Worm (Caenorhabditis elegans) whole organism, dauer: ENCODE measurements around the gene C06E2.5.

Experiments
- unc-62 ChIP-seq: sonication (generic microtip); optimal IDR thresholded peaks from 2 replicates; lab custom pipeline; 2017; ENCODE audit warnings: missing biosample characterization, missing genetic modification reagents, missing genetic modification characterization

Gene C06E2.5

DNA sequence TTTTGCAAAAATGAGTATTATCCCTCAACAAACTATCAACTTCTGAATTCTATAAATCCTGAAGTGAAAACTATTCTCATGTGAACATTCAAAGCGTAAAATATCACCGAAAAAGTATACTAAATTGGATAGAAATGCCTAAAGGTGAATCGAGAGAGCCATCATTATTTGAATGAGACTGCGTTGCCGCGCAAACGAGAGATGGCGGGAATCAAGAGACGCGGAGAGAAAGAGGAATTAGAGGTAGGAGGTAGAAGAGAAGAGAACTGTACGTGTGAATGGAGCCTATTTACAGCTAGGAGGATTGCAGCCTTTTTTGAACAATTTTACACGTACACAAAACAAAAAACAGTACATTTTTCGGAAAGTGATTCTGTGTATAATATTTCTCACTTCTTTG lies 1.8 kb upstream of the C06E2.5 start:
- no peak for TF ChIP-seq unc-62 (GFP tag; lab: Kevin White, UChicago)

DNA sequence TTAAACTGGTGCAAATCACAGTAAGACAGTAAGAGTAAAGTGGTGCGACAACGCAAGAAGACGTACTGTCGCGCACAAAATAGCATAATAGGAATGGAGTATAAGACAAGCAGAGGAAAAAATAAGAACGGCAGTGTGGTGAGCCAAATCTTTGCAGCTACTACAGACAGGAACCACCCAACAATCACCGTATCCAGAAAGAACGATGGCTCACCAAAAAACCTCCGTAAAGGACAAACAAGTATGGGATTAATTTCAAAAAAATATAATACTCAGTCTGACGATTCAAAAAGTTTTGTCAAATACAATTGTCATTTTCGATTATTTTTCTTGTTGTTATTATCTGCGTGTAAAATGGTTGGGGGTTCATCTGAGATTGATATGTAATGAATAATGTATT lies 3.3 kb downstream of the C06E2.5 start:
- TF ChIP-seq unc-62 (GFP tag; lab: Kevin White, UChicago): no peak

DNA sequence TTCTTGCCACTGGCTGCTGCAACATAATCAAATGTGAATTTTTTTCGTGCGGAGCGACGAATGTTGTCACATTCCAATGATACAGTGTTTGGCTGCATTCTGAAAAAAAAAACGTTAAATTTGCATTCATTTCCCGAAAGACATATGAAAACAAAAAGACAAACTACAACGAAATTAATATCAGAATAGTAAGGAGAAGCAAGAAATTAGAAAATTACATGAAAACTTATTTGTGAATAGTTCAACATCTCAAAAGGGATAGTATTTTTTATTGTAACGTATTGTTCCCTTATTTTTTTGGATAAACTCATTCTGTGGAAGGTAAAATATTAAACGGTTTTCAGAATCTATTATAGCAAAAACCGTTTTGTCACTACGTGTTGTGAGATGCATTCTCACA lies 4.2 kb downstream of the C06E2.5 start, which contains the start of gene sprp-4:
Gene sprp-4, minus strand, starts transcription at position 101 of the 400 bp plus-strand sequence.
- no peak for TF ChIP-seq unc-62 (GFP tag; lab: Kevin White, UChicago)

DNA sequence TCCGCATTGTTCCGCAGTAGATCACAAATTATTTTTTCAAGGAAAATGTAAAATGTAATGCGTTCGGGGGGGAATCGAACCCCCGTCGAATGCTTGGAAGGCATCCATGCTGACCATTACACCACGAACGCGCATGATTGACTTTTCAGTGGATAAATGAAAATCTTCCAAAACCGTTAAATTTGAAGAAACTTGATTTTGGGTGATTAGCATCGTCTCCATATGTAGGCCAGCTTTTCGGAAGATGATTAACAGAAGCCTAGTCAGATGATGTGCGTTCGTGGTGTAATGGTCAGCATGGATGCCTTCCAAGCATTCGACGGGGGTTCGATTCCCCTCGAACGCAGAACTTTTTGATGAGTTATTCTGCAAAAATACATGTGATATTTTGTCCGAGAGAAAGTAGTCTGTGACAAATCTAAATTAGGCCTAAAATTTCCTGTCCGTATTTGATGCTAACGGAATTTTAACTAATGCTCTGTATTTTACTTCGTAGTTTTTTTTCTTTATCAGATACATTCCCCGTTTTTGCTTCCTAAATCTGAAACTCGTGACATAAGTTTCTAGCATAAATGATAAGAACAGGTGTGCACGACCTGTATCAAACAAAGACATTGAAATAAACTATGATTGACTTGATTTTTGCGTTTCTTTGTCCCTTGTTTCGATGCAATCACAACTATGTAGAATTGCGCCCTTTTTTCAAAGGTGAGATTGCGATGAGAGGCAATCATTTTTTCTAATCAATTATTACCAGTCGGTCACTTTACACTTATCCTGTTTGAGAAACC lies 11.1 kb downstream of the C06E2.5 start, which contains the start of gene C28G1.10:
Gene C28G1.10, plus strand, starts transcription at position 676 of the 791 bp plus-strand sequence.
- TF ChIP-seq unc-62 (GFP tag; lab: Kevin White, UChicago): no peak

DNA sequence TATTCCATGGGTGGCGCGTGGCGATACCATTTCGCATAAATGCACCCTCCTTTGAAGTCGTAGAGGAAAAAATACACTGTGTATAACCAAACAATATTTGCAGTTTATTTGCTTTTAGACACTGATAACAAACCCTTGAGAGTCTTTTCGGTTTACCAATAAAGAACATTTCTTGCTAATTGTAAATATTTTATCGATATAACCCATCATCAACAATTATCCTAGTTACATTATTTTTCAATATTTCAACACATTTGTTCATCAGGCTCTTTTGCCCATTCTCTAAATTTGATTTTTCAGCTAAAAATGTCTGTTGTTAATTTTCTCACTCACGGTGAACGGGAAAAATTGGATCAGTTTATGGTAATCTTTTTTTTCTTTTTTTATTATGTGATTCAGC lies 13.8 kb downstream of the C06E2.5 start, which contains the start of gene ubc-23:
Gene ubc-23, plus strand, starts transcription at position 301 of the 400 bp plus-strand sequence.
- TF ChIP-seq unc-62 (GFP tag; lab: Kevin White, UChicago): no peak

DNA sequence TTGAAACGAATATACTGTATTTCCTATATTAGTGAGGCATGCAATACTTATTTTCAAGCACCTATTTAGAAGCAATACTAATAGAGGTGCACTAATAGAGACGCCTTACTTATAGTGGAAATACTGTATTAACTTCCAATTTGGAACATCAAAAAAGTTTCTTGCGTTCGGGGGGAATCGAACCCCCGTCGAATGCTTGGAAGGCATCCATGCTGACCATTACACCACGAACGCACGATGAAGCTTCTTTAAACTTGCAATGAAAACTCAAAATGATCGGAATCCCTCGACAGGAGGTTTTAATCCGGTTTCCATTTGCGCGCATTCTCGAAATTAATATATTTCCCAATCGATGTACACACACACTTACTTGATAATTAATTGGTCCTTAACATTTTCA lies 19.6 kb downstream of the C06E2.5 start:
- TF ChIP-seq unc-62 (GFP tag; lab: Kevin White, UChicago): no peak

DNA sequence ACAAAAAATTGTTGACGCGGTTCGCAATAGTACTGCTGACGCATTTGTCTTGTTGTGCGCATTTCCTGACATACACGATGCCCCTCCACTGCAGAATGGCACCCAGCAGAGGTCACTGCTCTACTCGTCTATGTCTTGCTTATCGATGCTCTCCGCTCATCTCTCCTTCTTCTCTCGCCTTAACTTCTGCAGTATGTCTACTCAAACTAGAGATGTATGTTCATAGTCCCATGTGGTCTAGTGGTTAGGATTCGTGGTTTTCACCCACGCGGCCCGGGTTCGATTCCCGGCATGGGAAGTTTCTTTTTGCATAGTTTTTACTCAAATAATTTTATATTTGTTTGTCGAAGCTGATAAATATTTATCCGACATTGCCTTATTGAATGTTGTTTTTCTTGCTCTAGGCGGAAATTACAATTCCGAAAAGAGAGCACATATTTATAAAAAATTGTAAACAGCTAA lies 21.8 kb downstream of the C06E2.5 start, which contains the start of gene C28G1.2:
Gene C28G1.2, plus strand, starts transcription at position 130 of the 462 bp plus-strand sequence.
- no peak for TF ChIP-seq unc-62 (GFP tag; lab: Kevin White, UChicago)

DNA sequence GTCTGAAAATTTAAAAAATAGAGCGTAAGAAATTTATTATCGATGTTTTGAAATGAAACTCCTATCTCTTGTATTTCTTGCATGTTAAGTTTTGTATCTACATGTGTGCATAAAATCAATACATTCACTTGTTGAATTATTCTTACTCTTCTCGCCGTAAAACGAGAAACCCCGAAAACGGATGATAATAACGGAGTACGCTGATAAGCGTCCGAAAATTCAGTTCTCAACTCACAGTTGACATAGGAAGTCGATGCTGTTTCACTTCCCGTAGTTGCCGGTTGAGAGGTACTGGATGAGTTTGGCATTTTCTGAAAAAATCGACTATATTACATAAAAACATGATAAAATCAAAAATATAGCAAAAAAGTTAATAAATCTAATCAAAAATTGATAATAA lies 22.3 kb downstream of the C06E2.5 start, which contains the start of gene sec-15:
Gene sec-15, minus strand, starts transcription at position 311 of the 400 bp plus-strand sequence.
- no peak for TF ChIP-seq unc-62 (GFP tag; lab: Kevin White, UChicago)

DNA sequence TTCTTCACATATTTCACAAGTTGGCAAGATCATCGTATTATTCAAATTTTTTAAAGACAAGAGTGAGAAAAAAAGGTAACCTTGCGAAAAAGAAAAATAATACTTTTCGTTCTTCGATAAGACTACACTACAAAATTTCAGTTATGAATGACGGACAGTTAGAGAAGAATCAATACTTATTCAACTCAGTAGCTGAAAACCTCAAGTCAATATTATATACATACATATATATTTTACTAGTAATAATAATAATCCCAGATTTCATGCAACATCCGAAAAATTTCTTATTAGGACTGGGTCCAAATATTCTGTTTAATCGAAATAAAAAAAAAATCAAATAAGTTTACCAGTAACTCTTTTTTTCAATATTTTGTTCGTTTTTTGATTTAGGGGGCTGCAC lies 26.6 kb downstream of the C06E2.5 start, which contains the start of gene C28G1.6:
Gene C28G1.6, minus strand, starts transcription at position 101 of the 400 bp plus-strand sequence.
- no peak for TF ChIP-seq unc-62 (GFP tag; lab: Kevin White, UChicago)

DNA sequence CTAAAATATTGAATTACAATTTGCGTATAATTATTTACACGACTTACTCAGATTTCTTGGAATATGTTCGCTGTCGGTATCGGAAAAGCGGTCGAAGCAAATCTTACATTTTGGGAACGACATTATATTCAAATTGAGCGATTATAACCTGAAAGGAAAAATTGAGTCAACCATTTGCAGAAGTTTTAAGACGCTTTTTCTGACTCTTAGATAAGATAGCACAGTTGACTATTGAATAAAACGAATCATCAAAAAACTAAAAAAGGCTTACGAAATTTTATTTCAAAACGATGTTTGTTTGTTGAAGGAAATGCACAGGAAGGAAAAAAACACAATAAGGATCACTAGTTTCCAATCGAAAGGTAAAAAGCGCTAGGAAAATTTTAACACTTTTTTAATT lies 29.4 kb downstream of the C06E2.5 start, which contains the start of gene rcs-1:
Gene rcs-1, minus strand, starts transcription at position 176 of the 400 bp plus-strand sequence.
- TF ChIP-seq unc-62 (GFP tag; lab: Kevin White, UChicago): no peak

DNA sequence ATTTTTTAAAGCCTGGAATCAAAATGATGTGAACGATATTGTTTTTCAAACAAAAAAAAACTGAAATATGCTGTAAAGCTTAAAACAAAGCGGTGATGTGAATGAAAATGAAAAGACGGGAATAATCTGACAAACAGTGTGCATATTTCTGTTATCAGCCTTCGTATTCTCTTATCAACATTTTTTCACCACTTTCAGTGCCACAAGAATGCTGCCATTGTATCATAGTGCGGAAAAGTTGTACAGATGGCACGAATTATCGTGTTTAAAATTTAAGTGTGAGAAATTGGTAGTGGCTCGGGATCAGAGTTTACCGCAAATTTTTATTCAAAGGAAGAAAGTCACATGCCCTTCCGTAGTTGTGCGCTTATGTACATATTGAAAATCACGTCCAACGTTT lies 33.3 kb downstream of the C06E2.5 start, which contains the start of gene ifd-1:
Gene ifd-1, minus strand, starts transcription at position 12 of the 400 bp plus-strand sequence.
- no peak for TF ChIP-seq unc-62 (GFP tag; lab: Kevin White, UChicago)

DNA sequence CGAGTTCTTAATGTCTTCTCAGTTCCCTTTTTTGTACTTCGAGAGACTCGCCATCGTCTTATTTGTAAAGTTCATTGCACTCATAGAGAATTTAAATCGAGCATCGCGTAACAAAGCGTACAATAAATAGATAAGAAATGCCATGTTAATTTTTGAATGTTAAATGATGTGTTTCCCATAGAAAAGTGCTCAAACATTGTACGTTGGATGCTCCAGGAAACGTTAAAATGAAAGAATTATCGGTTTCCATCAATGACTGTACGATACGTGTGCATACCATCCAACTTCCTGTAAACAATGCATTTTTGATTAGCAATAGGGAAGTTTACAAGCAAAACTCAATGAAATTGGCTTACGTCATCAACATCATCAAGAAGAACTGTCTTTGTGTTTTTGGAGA lies 37.1 kb downstream of the C06E2.5 start:
- TF ChIP-seq unc-62 (GFP tag; lab: Kevin White, UChicago): no peak

DNA sequence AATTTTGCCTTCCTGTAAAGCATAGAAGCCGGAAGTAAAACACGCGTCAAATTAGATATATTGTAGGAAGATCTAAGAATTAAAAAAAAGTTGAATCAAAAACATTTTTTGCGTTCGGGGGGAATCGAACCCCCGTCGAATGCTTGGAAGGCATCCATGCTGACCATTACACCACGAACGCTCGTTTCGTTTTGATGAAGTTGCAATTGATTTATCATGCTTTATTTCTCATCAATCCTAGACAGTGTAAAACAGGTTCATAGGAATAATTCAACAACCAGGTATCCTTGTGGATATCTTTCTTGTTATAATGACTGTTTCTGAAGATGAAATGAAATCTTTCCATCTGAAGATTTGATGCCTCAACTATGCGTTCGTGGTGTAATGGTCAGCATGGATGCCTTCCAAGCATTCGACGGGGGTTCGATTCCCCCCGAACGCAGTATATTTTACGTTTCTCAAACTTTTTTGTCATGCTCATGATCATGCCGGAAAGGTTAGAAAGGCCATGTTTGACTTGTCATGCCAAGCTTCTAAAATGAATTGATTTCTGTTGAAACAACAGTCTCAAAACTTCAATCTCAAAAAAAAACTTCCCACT lies 37.8 kb downstream of the C06E2.5 start:
- TF ChIP-seq unc-62 (GFP tag; lab: Kevin White, UChicago): no peak

DNA sequence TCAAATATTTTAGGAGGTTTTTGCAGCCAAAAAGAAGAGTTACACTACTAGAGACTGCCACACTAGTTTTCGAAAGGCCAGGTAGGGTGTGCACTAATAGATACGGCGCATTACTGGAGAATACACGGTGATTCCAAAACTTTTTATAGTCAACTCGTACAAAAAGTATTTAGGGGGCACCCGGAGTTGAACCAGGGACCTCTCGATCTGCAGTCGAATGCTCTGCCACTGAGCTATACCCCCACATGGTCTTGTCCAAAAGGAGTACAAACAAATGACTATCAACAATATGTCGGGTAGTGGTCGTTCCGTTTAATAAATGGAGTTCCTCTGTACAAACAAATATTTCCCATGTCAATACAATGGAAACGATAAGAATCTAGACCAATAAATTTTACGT lies 39.8 kb downstream of the C06E2.5 start:
- TF ChIP-seq unc-62 (GFP tag; lab: Kevin White, UChicago): no peak

DNA sequence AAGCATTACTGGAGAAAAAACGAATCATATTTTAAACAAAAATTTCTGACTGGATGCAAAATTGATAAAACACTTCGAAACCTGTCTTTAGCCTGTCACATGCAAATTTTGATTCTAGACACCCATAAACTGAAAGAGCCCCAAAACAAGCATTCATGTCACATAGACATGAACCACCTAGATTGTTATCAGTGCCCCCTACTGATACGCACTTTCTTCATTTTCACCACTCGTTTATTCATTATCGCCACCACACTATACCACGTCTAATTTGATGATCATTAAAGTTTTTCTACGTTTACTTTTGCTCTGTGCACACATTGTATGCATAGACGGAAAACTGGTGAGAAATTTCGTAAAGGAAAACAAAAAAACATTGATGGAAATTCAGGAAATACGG lies 45.8 kb downstream of the C06E2.5 start, which contains the start of gene cnnm-2:
Gene cnnm-2, plus strand, starts transcription at position 190 of the 400 bp plus-strand sequence.
- TF ChIP-seq unc-62 (GFP tag; lab: Kevin White, UChicago): no peak

DNA sequence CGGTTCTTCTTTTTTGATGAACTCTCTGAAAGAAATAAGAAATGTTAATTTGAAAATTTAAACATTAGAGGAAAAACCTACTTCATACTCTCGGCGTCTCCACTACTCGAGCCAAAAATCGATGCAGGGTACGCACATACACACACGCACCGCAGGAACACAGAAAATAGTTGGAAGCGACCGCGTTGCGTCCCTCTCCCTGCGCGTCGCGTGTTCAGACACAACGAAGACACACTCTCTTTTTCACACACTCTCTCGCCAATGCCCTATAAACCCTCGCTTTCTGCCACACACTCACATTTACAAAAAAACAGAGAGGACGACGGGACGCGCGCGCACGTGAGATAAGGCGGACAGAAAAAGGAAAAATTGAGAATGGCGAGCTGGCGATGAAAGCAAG lies 46.8 kb downstream of the C06E2.5 start, which contains the start of gene R04E5.9:
Gene R04E5.9, minus strand, starts transcription at position 235 of the 400 bp plus-strand sequence.
- TF ChIP-seq unc-62 (GFP tag; lab: Kevin White, UChicago): no peak
